Worm (Caenorhabditis elegans) whole organism, late embryonic: ENCODE data around the gene sec-20.

Experiments
- C08G9.2 ChIP-seq: sonication (generic microtip); optimal IDR thresholded peaks from 2 replicates; lab custom pipeline; 2016; ENCODE audit warnings: mild to moderate bottlenecking, missing genetic modification characterization, moderate library complexity, missing compliant biosample characterization
- F13H6.1 ChIP-seq: sonication (generic microtip); optimal IDR thresholded peaks from 2 replicates; lab custom pipeline; 2016; ENCODE audit warnings: missing genetic modification characterization, missing compliant biosample characterization
- T23F11.4 ChIP-seq: fragments of 200-800 bp; sonication (Bioruptor generic); optimal IDR thresholded peaks from 2 replicates; lab custom pipeline; 2018; ENCODE audit warnings: mild to moderate bottlenecking, missing genetic modification characterization, missing compliant biosample characterization
- ama-1 ChIP-seq: fragments of 150-350 bp; optimal IDR thresholded peaks from 2 replicates; lab custom pipeline; 2014
- ceh-31 ChIP-seq: sonication (generic microtip); optimal IDR thresholded peaks from 2 replicates; lab custom pipeline; 2016; ENCODE audit warnings: missing genetic modification characterization, missing compliant biosample characterization
- ceh-48 ChIP-seq: sonication (generic microtip); optimal IDR thresholded peaks from 2 replicates; lab custom pipeline; 2016; ENCODE audit warnings: missing genetic modification characterization, inconsistent platforms, missing compliant biosample characterization
- dmd-4 ChIP-seq: sonication (generic microtip); optimal IDR thresholded peaks from 2 replicates; lab custom pipeline; 2016; ENCODE audit warnings: borderline replicate concordance, missing genetic modification characterization, missing compliant biosample characterization
- fkh-6 ChIP-seq: sonication (generic microtip); optimal IDR thresholded peaks from 2 replicates; lab custom pipeline; 2016; ENCODE audit warnings: missing genetic modification characterization, missing compliant biosample characterization
- hlh-30 ChIP-seq: sonication (generic microtip); optimal IDR thresholded peaks from 2 replicates; lab custom pipeline; 2017; ENCODE audit warnings: antibody characterized with exemption, missing genetic modification characterization, missing compliant biosample characterization; ENCODE audit not compliant: insufficient read depth
- lin-11 ChIP-seq: fragments of 200-800 bp; sonication (Bioruptor generic); optimal IDR thresholded peaks from 2 replicates; lab custom pipeline; 2018; ENCODE audit warnings: mild to moderate bottlenecking, missing genetic modification characterization, missing compliant biosample characterization
- nhr-11 ChIP-seq: fragments of 150-350 bp; optimal IDR thresholded peaks from 2 replicates; lab custom pipeline; 2014; ENCODE audit warnings: missing biosample characterization, missing genetic modification characterization
- pqm-1 ChIP-seq: sonication (generic microtip); optimal IDR thresholded peaks from 2 replicates; lab custom pipeline; 2016; ENCODE audit warnings: missing genetic modification characterization, missing compliant biosample characterization
- tbx-2 ChIP-seq: sonication (generic microtip); optimal IDR thresholded peaks from 2 replicates; lab custom pipeline; 2016; ENCODE audit warnings: missing genetic modification characterization, missing compliant biosample characterization
- ztf-16 ChIP-seq: sonication (generic microtip); optimal IDR thresholded peaks from 2 replicates; lab custom pipeline; 2017; ENCODE audit warnings: missing genetic modification characterization, missing compliant biosample characterization

DNA sequence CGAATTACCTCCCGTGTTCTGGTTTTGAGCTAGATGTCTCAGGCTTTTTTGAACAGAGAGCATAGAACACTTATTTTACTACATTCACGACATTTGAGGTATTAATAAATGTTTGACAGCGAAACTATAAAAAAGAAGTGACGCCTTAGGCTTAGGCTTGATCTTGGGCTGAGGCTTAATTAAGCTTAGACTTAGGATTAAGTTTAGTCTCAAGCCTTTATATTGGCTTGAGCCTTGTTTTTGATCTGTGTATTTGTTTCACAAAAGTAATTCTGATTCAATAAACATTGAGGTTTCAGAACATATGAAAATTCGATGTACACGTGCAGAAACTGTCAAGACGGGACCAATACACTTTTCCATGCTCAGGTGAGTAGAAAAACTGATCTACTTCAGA lies 17.8 kb downstream of the sec-20 start, which contains the start of gene klp-20:
- TF ChIP-seq C08G9.2, result no peak
- TF ChIP-seq lin-11 (tag; lab: Kevin White, UChicago), result no peak
- TF ChIP-seq ceh-48 (tag; lab: Kevin White, UChicago), result no peak
- no peak for TF ChIP-seq pqm-1 (tag; lab: Kevin White, UChicago)
- TF ChIP-seq ztf-16 (tag; lab: Kevin White, UChicago), result no peak
- TF ChIP-seq ceh-31, result no peak
- no peak for TF ChIP-seq fkh-6 (tag; lab: Kevin White, UChicago)
- TF ChIP-seq nhr-11 (tag; lab: Kevin White, UChicago), result no peak
- no peak for TF ChIP-seq tbx-2 (tag; lab: Kevin White, UChicago)
- no peak for TF ChIP-seq hlh-30 (tag; lab: Kevin White, UChicago)
- no peak for TF ChIP-seq F13H6.1 (tag; lab: Kevin White, UChicago)
- no peak for TF ChIP-seq ama-1 (lab: Kevin White, UChicago)
- no peak for TF ChIP-seq dmd-4 (tag; lab: Kevin White, UChicago)
- TF ChIP-seq T23F11.4 (GFP tag; lab: Kevin White, UChicago), result no peak
